Worm (Caenorhabditis elegans): ENCODE data around the gene cht-3.

DNA sequence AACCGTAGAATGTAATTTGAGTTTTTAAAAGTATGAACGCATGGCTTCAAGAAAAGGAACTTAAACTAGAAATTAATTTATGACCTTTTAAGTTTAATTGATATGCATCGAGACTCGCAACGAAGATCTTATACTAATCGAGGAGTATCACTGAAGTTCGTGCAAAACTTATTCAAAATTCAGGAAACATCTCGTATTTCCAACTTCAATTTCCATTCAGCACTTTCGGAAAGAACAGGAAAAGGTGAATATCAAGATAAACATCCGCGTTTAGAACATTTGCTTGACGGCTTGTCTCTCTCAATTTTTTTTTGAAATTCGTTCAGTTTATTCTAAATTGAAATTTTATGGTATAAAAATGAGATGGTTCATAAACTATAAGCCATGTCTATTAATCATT is 38.2 kb upstream of the cht-3 start, which contains the start of gene ZK381.2:
- TF ChIP-seq zip-11 (GFP tag; IDR thresholded peaks at IDR 0.05), result no peak
- TF ChIP-seq lsy-2 (tag; optimal IDR thresholded peaks at IDR 0.05), result no peak
- no peak for TF ChIP-seq lin-1 (GFP tag; IDR thresholded peaks at IDR 0.05)
- no peak for TF ChIP-seq lin-29 (GFP tag; IDR thresholded peaks at IDR 0.05)
- TF ChIP-seq ceh-82 (tag; optimal IDR thresholded peaks at IDR 0.05), result no peak
- no peak for TF ChIP-seq nhr-76 (tag; optimal IDR thresholded peaks at IDR 0.05)
- TF ChIP-seq aha-1 (tag), result no peak
- no peak for TF ChIP-seq fkh-10 (GFP tag; optimal IDR thresholded peaks at IDR 0.05)
- no peak for TF ChIP-seq zfp-2 (tag; optimal IDR thresholded peaks at IDR 0.05)
